Worm (Caenorhabditis elegans) whole organism, L3 larva: Measurements from ENCODE around the gene str-78.

Source experiments
- egl-27 ChIP-seq: sonication (generic microtip); optimal IDR thresholded peaks from 4 replicates; lab custom pipeline; 2017; ENCODE audit warnings: missing biosample characterization, missing genetic modification reagents, missing genetic modification characterization
- elt-3 ChIP-seq, 3 experiments: fragments of 150-350 bp in 1 of 3; sonication (generic microtip) in 2 of 3; optimal IDR thresholded peaks; 2 replicates in 2 of 3; 4 replicates in 1 of 3; lab custom pipeline; 2014 to 2017; ENCODE audit warnings: missing biosample characterization in 3 of 3, missing genetic modification characterization in 3 of 3
- fos-1 ChIP-seq: fragments of 150-350 bp; optimal IDR thresholded peaks from 2 replicates; lab custom pipeline; 2014; ENCODE audit warnings: missing biosample characterization, missing genetic modification characterization
- jun-1 ChIP-seq: fragments of 150-350 bp; optimal IDR thresholded peaks from 2 replicates; lab custom pipeline; 2014; ENCODE audit warnings: missing biosample characterization, missing genetic modification reagents, missing genetic modification characterization
- nhr-237 ChIP-seq: fragments of 150-350 bp; optimal IDR thresholded peaks from 2 replicates; lab custom pipeline; 2014; ENCODE audit warnings: missing biosample characterization, missing genetic modification characterization
- sea-2 ChIP-seq: fragments of 150-350 bp; sonication (generic microtip); optimal IDR thresholded peaks from 4 replicates; lab custom pipeline; 2014; ENCODE audit warnings: missing biosample characterization, missing genetic modification reagents, missing genetic modification characterization
- skn-1 ChIP-seq: fragments of 150-350 bp; optimal IDR thresholded peaks from 2 replicates; lab custom pipeline; 2014; ENCODE audit warnings: missing biosample characterization, missing genetic modification characterization
- unc-39 ChIP-seq: sonication (generic microtip); optimal IDR thresholded peaks from 4 replicates; lab custom pipeline; 2017; ENCODE audit warnings: missing biosample characterization, missing genetic modification characterization

DNA sequence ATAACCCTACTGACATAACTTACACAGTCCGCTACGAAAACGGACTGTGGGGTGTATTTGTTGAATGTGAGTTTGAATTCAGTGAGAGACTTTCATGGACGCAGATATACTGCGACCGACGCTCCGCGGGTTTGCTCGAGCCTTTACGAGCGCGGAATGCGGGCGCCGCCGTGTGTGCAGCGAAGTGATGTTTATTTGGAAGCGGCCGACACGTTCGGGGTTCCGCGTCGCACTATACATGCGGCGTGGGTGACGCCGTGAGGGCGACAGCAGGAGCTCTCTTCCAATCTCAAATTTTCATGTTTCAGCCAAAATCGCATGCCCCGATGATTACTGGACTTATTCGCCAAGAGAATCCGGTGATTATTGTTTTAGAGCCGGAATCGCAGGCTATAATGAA lies 27.7 kb downstream of the str-78 start:
- no peak for TF ChIP-seq elt-3 (tag; optimal IDR thresholded peaks at IDR 0.05; lab: Kevin White, UChicago)
- TF ChIP-seq egl-27 (tag; lab: Kevin White, UChicago) = no peak
- no peak for TF ChIP-seq fos-1 (tag; lab: Kevin White, UChicago)
- no peak for TF ChIP-seq unc-39 (tag; lab: Kevin White, UChicago)
- TF ChIP-seq jun-1 (tag; lab: Kevin White, UChicago) = no peak
- no peak for TF ChIP-seq skn-1 (tag; lab: Kevin White, UChicago)
- no peak for TF ChIP-seq sea-2 (GFP tag; lab: Kevin White, UChicago)
- no peak for TF ChIP-seq nhr-237
